Worm (Caenorhabditis elegans) whole organism, dauer: ENCODE results near the gene col-41.

Experiments
- unc-62 ChIP-seq: sonication (generic microtip); optimal IDR thresholded peaks from 2 replicates; lab custom pipeline; 2017; ENCODE audit warnings: missing biosample characterization, missing genetic modification reagents, missing genetic modification characterization

The col-41 gene

DNA sequence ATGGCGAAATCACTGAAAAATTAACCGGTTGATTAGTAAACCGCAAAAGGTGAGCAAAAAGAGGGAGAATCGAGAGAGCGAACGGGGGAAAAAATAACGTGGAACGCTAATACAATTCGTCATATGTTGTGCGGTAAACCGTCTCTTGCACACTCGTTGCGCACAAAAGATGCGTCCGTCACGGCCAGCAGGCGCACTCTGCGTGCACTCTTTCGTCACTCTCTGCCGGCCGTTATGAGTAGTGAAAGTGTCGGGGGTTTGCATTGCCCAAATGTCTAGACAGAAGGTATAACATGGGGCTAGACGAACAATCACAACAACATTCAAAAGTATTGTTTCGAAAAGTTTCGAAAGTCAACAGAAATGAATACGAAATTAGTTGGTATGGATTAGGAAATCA is 5.2 kb upstream of the col-41 start, which contains the start of gene pkhm-2:
pkhm-2 (minus strand) TSS at position 12 of the 400 bp plus-strand sequence.
- TF ChIP-seq unc-62 (GFP tag; lab: Kevin White, UChicago), result no peak

- no peak for TF ChIP-seq unc-62 (GFP tag; lab: Kevin White, UChicago)
Measured at ce11 chrX:15175211-15175610, 1.1 kb downstream of the col-41 start.

ce11 chrX:15173303-15173904 is 2.9 kb downstream of the col-41 start, which contains the start of gene ucr-2.2:
Gene ucr-2.2, plus strand, starts transcription at chrX:15173904.
- no peak for TF ChIP-seq unc-62 (GFP tag; lab: Kevin White, UChicago)

DNA sequence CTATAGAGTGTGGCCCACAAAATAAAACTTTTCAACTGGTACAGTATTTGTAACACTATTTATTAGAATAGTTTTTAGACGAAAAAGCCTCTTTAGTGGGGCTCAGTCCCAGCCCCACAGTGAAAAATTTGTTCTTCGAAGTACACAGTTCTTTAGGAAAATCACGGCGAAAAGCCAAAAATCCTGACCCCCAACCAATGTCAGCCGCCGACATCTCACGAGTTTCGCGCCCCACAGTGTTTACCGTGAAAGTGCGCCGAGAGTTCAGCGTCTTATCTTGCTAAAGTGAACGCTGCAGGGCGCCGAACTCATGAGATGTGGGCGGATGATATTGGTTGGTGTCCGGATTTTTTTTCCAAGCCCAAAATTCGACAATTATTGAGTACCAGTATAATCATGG is 5.3 kb downstream of the col-41 start:
- TF ChIP-seq unc-62 (GFP tag; lab: Kevin White, UChicago), result no peak

DNA sequence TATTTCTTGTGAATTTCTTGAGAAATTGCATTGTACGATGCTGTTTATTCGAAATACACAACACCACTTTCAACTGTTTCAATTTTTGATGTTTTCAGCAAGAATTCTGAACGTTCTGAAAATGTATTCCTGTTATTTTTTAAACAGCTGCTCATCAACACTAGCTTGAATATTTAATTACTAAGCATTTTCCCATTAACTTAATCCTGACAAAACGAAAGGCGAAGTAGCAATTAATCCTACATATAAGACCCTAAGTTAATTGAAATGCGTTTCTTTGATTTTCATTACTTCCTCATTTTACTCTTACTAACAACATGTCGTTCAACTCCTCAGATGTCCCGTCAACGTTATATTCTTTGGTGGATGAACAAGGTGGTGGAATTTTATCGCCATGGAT is 7.9 kb downstream of the col-41 start, which contains the start of gene ocr-3:
ocr-3 (plus strand) TSS at position 301 of the 400 bp plus-strand sequence.
- TF ChIP-seq unc-62 (GFP tag; lab: Kevin White, UChicago), result no peak

ce11 chrX:15167692-15168091 is 8.6 kb downstream of the col-41 start:
- TF ChIP-seq unc-62 (GFP tag; lab: Kevin White, UChicago), result no peak

DNA sequence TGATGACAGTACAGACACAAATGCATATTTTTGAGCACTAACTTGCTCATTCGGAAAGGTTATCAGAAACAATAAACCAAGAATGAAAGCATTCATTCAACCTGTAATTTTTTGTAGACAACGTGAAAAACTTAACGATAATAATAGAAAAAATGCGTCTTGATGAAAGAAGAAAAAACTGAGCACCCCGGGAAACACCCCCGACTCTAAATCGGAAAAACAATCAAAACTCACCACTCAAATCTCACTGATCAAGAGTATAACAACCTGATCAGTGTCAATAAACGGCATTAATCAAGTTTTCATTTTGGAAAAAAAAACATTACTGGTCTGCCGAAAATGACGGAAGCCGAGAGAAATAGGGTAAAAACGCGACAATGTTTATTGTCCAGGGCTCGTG is 10.2 kb downstream of the col-41 start, which contains the start of gene T10B10.8:
T10B10.8 (minus strand) TSS at position 101 of the 400 bp plus-strand sequence.
- TF ChIP-seq unc-62 (GFP tag; lab: Kevin White, UChicago), result no peak

DNA sequence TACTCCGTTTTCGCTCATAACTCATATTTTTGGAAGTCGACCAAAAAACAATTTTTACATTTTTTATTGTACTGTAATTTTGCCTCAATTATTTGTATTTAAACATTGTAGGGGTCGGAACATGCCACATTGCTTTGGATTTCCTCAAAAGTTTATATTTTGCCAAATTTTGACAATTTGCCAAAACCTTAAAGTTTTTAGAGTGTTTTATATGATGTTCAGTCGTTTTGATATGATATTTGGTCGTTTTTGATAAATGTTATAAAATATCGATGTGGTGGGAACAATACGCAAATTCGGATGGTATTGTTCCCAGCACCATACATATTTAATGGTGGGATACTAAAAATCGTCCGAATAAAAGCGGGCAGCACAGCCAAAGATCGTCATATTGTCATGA is 12.2 kb downstream of the col-41 start, which contains the start of gene T10B10.9:
T10B10.9 (plus strand) TSS at position 301 of the 400 bp plus-strand sequence.
- TF ChIP-seq unc-62 (GFP tag; lab: Kevin White, UChicago), result no peak

DNA sequence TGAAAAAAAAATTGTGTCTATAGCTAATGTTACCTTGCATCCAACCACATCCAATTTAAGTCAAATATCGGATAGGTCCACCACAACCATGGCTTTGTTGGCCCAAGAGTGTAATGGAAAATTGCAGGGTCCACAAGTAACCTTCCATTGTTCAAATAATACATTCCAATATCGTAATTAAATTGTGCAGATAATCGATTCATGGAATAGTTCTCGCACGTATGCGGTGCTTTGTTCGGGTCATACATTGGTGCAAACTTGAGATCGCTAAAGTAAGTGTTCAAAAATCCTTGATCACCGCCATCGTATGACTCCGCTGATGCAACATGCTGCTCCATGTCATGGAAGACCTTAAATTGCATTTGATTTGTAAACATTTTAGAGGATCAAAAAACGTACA is 13.2 kb downstream of the col-41 start:
- no peak for TF ChIP-seq unc-62 (GFP tag; lab: Kevin White, UChicago)

- TF ChIP-seq unc-62 (GFP tag; lab: Kevin White, UChicago), result no peak
Measured at ce11 chrX:15160923-15161322, 15.4 kb downstream of the col-41 start.

ce11 chrX:15159362-15159761 is 16.9 kb downstream of the col-41 start:
- TF ChIP-seq unc-62 (GFP tag; lab: Kevin White, UChicago), result no peak

DNA sequence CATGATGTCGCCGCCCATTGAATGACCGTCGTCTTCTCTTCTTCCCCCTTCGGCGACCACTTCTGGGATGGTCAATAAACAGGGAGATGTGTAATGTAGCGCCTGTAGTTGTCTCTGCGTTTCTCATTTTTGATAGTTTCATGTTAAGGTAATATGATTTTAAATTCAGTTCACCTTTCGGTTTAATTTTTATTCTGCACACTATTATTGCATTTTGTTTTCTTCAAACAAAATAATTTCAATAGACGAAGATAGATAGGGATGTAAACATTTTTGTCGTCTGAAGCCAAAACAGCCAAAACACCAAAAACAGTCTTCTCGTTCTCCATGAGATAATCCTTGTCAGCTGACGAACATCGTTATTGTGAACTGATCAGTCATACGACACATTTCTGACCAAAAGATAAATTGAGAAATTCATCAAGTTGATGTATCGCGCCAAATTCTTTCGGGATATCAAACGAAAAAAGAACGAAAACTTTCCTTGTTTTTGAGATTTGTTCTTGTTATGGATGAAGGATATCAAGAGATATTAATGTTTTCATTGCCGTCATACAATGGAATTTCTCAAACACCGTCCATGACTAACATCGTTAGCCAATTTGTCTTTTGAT is 17.5 kb downstream of the col-41 start, which contains the start of gene C11G10.1:
C11G10.1 (minus strand) TSS at position 51 of the 614 bp plus-strand sequence.
- no peak for TF ChIP-seq unc-62 (GFP tag; lab: Kevin White, UChicago)

ce11 chrX:15157854-15158253 is 18.4 kb downstream of the col-41 start:
- no peak for TF ChIP-seq unc-62 (GFP tag; lab: Kevin White, UChicago)

DNA sequence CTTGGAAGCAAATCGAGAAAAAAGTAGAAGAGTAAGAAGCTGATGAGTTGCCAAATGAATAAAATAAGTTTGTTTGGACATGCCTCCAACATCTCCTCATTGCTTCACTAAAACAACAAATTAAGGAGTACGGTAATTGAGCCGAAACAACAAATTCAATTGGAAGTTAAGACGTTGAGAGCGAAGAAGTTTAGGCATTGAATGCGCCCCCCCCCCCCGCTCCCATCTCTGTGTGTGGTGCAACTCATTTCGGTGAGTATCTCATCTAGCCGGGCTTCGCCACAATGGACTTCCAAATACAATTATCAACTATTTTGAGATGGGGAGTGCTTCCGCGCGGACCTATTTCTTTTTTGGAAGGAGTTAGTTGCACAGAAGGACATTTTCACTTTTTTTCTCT is 21.2 kb downstream of the col-41 start:
- TF ChIP-seq unc-62 (GFP tag; lab: Kevin White, UChicago), result no peak

- no peak for TF ChIP-seq unc-62 (GFP tag; lab: Kevin White, UChicago)
Measured at ce11 chrX:15148831-15149230, 27.4 kb downstream of the col-41 start.

DNA sequence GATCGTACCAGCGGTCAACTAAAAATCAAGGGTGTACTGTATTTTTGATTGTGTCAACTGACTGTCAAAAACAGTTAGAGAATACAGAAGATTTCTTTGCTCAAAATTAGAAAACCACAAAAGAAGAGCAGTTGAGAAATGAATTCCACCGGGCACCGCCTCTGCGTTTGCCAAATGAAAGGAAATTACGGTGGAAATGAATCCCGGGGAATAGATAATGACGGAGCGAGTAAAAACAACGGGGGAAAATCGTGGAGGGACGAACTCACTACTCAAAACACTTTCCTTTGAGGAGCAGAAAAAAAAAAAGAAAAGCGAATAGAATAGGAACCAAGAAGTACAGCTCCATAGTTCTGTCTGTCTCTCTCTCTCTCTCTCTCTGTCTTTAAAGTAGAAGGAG is 27.9 kb downstream of the col-41 start:
- TF ChIP-seq unc-62 (GFP tag; lab: Kevin White, UChicago), result no peak

ce11 chrX:15147640-15148039 is 28.6 kb downstream of the col-41 start, which contains the start of gene unc-7:
Gene unc-7, minus strand, starts transcription at chrX:15147740.
- TF ChIP-seq unc-62 (GFP tag; lab: Kevin White, UChicago), result no peak
